Worm (Caenorhabditis elegans) whole organism, L2 larva: ENCODE results near the gene T08A11.1.
A peak's percentile ranks its signal among the peaks of the same experiment; 100 is the strongest.

ENCODE experiments used
- C34F6.9 ChIP-seq: fragments of 150-350 bp; optimal IDR thresholded peaks from 2 replicates; lab custom pipeline; 2014; ENCODE audit warnings: missing biosample characterization, missing genetic modification characterization
- F13H6.1 ChIP-seq: sonication (generic microtip); optimal IDR thresholded peaks from 2 replicates; lab custom pipeline; 2016; ENCODE audit warnings: missing genetic modification characterization, missing compliant biosample characterization
- R02D3.7 ChIP-seq: fragments of 150-350 bp; optimal IDR thresholded peaks from 2 replicates; lab custom pipeline; 2014; ENCODE audit warnings: missing biosample characterization, missing genetic modification characterization
- Y55F3AM.14 ChIP-seq: fragments of 200-800 bp; sonication (Bioruptor generic); optimal IDR thresholded peaks from 2 replicates; lab custom pipeline; 2018; ENCODE audit warnings: mild to moderate bottlenecking, missing genetic modification characterization, missing compliant biosample characterization
- ZK546.5 ChIP-seq: sonication (generic microtip); optimal IDR thresholded peaks from 2 replicates; lab custom pipeline; 2017; ENCODE audit warnings: missing biosample characterization, missing genetic modification characterization
- alr-1 ChIP-seq: fragments of 150-350 bp; optimal IDR thresholded peaks from 2 replicates; lab custom pipeline; 2014; ENCODE audit warnings: missing biosample characterization, missing genetic modification characterization
- aly-2 ChIP-seq: fragments of 150-350 bp; optimal IDR thresholded peaks from 2 replicates; lab custom pipeline; 2014; ENCODE audit warnings: missing biosample characterization, missing genetic modification characterization
- ama-1 ChIP-seq: fragments of 150-350 bp; optimal IDR thresholded peaks from 2 replicates; lab custom pipeline; 2018; ENCODE audit warnings: inconsistent platforms
- blmp-1 ChIP-seq: sonication (generic microtip); optimal IDR thresholded peaks from 2 replicates; lab custom pipeline; 2017; ENCODE audit warnings: missing genetic modification characterization, mild to moderate bottlenecking, missing compliant biosample characterization, antibody characterized with exemption, moderate library complexity; ENCODE audit not compliant: insufficient read depth
- ceh-16 ChIP-seq: fragments of 150-350 bp; optimal IDR thresholded peaks from 2 replicates; lab custom pipeline; 2014; ENCODE audit warnings: missing biosample characterization, missing genetic modification characterization
- ceh-82 ChIP-seq: fragments of 150-350 bp; optimal IDR thresholded peaks from 2 replicates; lab custom pipeline; 2014; ENCODE audit warnings: missing biosample characterization, missing genetic modification characterization
- crh-2 ChIP-seq: sonication (generic microtip); optimal IDR thresholded peaks from 2 replicates; lab custom pipeline; 2017; ENCODE audit warnings: missing biosample characterization, missing genetic modification characterization
- dmd-4 ChIP-seq: sonication (generic microtip); optimal IDR thresholded peaks from 2 replicates; lab custom pipeline; 2017; ENCODE audit warnings: missing biosample characterization, missing genetic modification characterization
- egl-27 ChIP-seq: sonication (generic microtip); optimal IDR thresholded peaks from 3 replicates; lab custom pipeline; 2017; ENCODE audit warnings: missing biosample characterization, missing genetic modification reagents, missing genetic modification characterization
- elt-1 ChIP-seq: fragments of 150-350 bp; optimal IDR thresholded peaks from 2 replicates; lab custom pipeline; 2014; ENCODE audit warnings: missing biosample characterization, missing genetic modification characterization
- elt-3 ChIP-seq: sonication (generic microtip); optimal IDR thresholded peaks from 2 replicates; lab custom pipeline; 2017; ENCODE audit warnings: missing biosample characterization, missing genetic modification characterization
- fos-1 ChIP-seq: fragments of 150-350 bp; optimal IDR thresholded peaks from 2 replicates; lab custom pipeline; 2014; ENCODE audit warnings: missing biosample characterization, missing genetic modification characterization
- gmeb-1 ChIP-seq: fragments of 150-350 bp; optimal IDR thresholded peaks from 2 replicates; lab custom pipeline; 2014; ENCODE audit warnings: missing biosample characterization, missing genetic modification characterization
- lin-13 ChIP-seq: fragments of 150-350 bp; optimal IDR thresholded peaks from 2 replicates; lab custom pipeline; 2014; ENCODE audit warnings: missing biosample characterization, missing genetic modification reagents, missing genetic modification characterization
- lin-39 ChIP-seq: fragments of 150-350 bp; optimal IDR thresholded peaks from 2 replicates; lab custom pipeline; 2014; ENCODE audit warnings: missing biosample characterization, missing genetic modification reagents, missing genetic modification characterization
- lsy-2 ChIP-seq, 2 experiments: fragments of 150-350 bp in 1 of 2; sonication (generic microtip) in 1 of 2; optimal IDR thresholded peaks; 2 replicates each; lab custom pipeline; 2014 to 2017; ENCODE audit warnings: missing biosample characterization in 2 of 2, missing genetic modification characterization in 2 of 2
- mab-5 ChIP-seq: fragments of 150-350 bp; optimal IDR thresholded peaks from 2 replicates; lab custom pipeline; 2014; ENCODE audit warnings: missing biosample characterization, missing genetic modification characterization
- mbf-1 ChIP-seq: sonication (generic microtip); optimal IDR thresholded peaks from 2 replicates; lab custom pipeline; 2017; ENCODE audit warnings: missing biosample characterization, missing genetic modification characterization
- mdl-1 ChIP-seq, 2 experiments: fragments of 150-350 bp in 1 of 2; sonication (generic microtip) in 1 of 2; optimal IDR thresholded peaks; 2 replicates each; lab custom pipeline; 2017; ENCODE audit warnings: missing biosample characterization in 2 of 2, missing genetic modification characterization in 2 of 2
- nhr-10 ChIP-seq: sonication (generic microtip); optimal IDR thresholded peaks from 2 replicates; lab custom pipeline; 2017; ENCODE audit warnings: missing biosample characterization, missing genetic modification characterization
- nhr-11 ChIP-seq: fragments of 150-350 bp; optimal IDR thresholded peaks from 2 replicates; lab custom pipeline; 2014; ENCODE audit warnings: missing biosample characterization, missing genetic modification characterization
- nhr-12 ChIP-seq: fragments of 150-350 bp; optimal IDR thresholded peaks from 2 replicates; lab custom pipeline; 2014; ENCODE audit warnings: missing biosample characterization, missing genetic modification characterization
- nhr-129 ChIP-seq: fragments of 150-350 bp; optimal IDR thresholded peaks from 2 replicates; lab custom pipeline; 2014; ENCODE audit warnings: missing biosample characterization, missing genetic modification characterization
- nhr-21 ChIP-seq: fragments of 150-350 bp; optimal IDR thresholded peaks from 2 replicates; lab custom pipeline; 2014; ENCODE audit warnings: missing biosample characterization, missing genetic modification characterization
- nhr-23 ChIP-seq: fragments of 150-350 bp; optimal IDR thresholded peaks from 2 replicates; lab custom pipeline; 2014; ENCODE audit warnings: missing biosample characterization, missing genetic modification reagents, missing genetic modification characterization
- nhr-237 ChIP-seq: fragments of 150-350 bp; optimal IDR thresholded peaks from 2 replicates; lab custom pipeline; 2014; ENCODE audit warnings: missing biosample characterization, missing genetic modification characterization
- nhr-25 ChIP-seq: fragments of 150-350 bp; sonication (generic microtip); optimal IDR thresholded peaks from 3 replicates; lab custom pipeline; 2014; ENCODE audit warnings: missing biosample characterization, missing genetic modification characterization
- nhr-6 ChIP-seq: fragments of 150-350 bp; optimal IDR thresholded peaks from 2 replicates; lab custom pipeline; 2014; ENCODE audit warnings: missing biosample characterization, missing genetic modification characterization
- nhr-77 ChIP-seq: fragments of 150-350 bp; optimal IDR thresholded peaks from 2 replicates; lab custom pipeline; 2014; ENCODE audit warnings: missing biosample characterization, missing genetic modification characterization
- peb-1 ChIP-seq: fragments of 150-350 bp; optimal IDR thresholded peaks from 2 replicates; lab custom pipeline; 2014; ENCODE audit warnings: missing biosample characterization, missing genetic modification characterization
- sem-4 ChIP-seq: fragments of 150-350 bp; optimal IDR thresholded peaks from 2 replicates; lab custom pipeline; 2014; ENCODE audit warnings: missing biosample characterization, missing genetic modification reagents, missing genetic modification characterization
- skn-1 ChIP-seq: sonication (generic microtip); optimal IDR thresholded peaks from 2 replicates; lab custom pipeline; 2017; ENCODE audit warnings: missing biosample characterization, missing genetic modification characterization
- sma-3 ChIP-seq: sonication (generic microtip); optimal IDR thresholded peaks from 2 replicates; lab custom pipeline; 2016; ENCODE audit warnings: missing genetic modification reagents, missing genetic modification characterization, missing compliant biosample characterization
- sma-9 ChIP-seq, 2 experiments: fragments of 150-350 bp in 1 of 2; sonication (generic microtip) in 1 of 2; optimal IDR thresholded peaks; 2 replicates each; lab custom pipeline; 2014 to 2016; ENCODE audit warnings: missing genetic modification characterization in 2 of 2, mild to moderate bottlenecking in 1 of 2, missing biosample characterization in 1 of 2, missing compliant biosample characterization in 1 of 2, missing genetic modification reagents in 1 of 2, moderate library complexity in 1 of 2
- snpc-4 ChIP-seq: fragments of 150-350 bp; optimal IDR thresholded peaks from 2 replicates; lab custom pipeline; 2014; ENCODE audit warnings: missing biosample characterization, missing genetic modification characterization
- unc-39 ChIP-seq: fragments of 150-350 bp; optimal IDR thresholded peaks from 2 replicates; lab custom pipeline; 2014; ENCODE audit warnings: missing biosample characterization, missing genetic modification characterization
- unc-55 ChIP-seq: fragments of 150-350 bp; sonication (generic microtip); optimal IDR thresholded peaks from 3 replicates; lab custom pipeline; 2014; ENCODE audit warnings: missing biosample characterization, missing genetic modification reagents, missing genetic modification characterization
- unc-62 ChIP-seq: fragments of 150-350 bp; optimal IDR thresholded peaks from 2 replicates; lab custom pipeline; 2014; ENCODE audit warnings: missing biosample characterization, missing genetic modification reagents, missing genetic modification characterization
- zag-1 ChIP-seq: fragments of 150-350 bp; optimal IDR thresholded peaks from 2 replicates; lab custom pipeline; 2014; ENCODE audit warnings: missing biosample characterization, missing genetic modification characterization
- ztf-1 ChIP-seq: fragments of 200-800 bp; sonication (Bioruptor generic); conservative IDR thresholded peaks from 2 replicates; pipeline ENCODE4 v1.3.6; 2022; ENCODE audit warnings: missing genetic modification characterization, missing compliant biosample characterization
- ztf-11 ChIP-seq: sonication (generic microtip); optimal IDR thresholded peaks from 2 replicates; lab custom pipeline; 2017; ENCODE audit warnings: missing biosample characterization, missing genetic modification characterization
- ztf-4 ChIP-seq: fragments of 150-350 bp; optimal IDR thresholded peaks from 2 replicates; lab custom pipeline; 2014; ENCODE audit warnings: missing biosample characterization, missing genetic modification characterization

Gene T08A11.1

DNA sequence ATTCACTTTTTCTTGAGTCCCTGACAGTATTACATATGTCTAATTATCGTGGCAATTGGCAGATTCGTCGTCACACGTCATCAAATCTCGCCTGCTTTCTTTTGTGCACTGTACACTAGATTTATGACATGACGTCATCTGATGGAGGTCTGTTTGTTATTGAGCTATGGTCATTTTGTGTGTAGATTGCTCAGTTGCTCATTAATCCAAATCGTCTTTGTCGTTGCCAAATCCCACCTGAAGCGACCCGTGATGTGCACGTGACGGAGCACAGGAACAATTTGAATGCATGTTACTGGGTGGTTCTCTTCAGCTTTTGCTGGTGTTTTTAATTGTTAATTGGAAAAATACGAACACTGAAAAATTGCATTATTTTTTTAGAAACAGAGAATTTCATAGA, 9.9 kb upstream of the T08A11.1 start:
- no peak for TF ChIP-seq crh-2 (tag; lab: Kevin White, UChicago)
- TF ChIP-seq blmp-1 (tag; lab: Kevin White, UChicago) = no peak
- TF ChIP-seq nhr-23 (tag; lab: Kevin White, UChicago) = no peak
- TF ChIP-seq R02D3.7 (tag; lab: Kevin White, UChicago) = no peak
- TF ChIP-seq nhr-77 = no peak
- TF ChIP-seq mdl-1 (tag; optimal IDR thresholded peaks at IDR 0.05; lab: Kevin White, UChicago) = no peak
- no peak for TF ChIP-seq nhr-12 (tag; lab: Kevin White, UChicago)
- TF ChIP-seq ceh-16 (tag; lab: Kevin White, UChicago) = no peak
- TF ChIP-seq fos-1 (tag; lab: Kevin White, UChicago) = no peak
- TF ChIP-seq nhr-11 (tag; lab: Kevin White, UChicago) = no peak
- TF ChIP-seq C34F6.9 (tag; lab: Kevin White, UChicago) = no peak
- no peak for TF ChIP-seq zag-1 (tag; lab: Kevin White, UChicago)
- TF ChIP-seq mbf-1 (tag; lab: Kevin White, UChicago) = no peak
- no peak for TF ChIP-seq aly-2 (tag; lab: Kevin White, UChicago)

DNA sequence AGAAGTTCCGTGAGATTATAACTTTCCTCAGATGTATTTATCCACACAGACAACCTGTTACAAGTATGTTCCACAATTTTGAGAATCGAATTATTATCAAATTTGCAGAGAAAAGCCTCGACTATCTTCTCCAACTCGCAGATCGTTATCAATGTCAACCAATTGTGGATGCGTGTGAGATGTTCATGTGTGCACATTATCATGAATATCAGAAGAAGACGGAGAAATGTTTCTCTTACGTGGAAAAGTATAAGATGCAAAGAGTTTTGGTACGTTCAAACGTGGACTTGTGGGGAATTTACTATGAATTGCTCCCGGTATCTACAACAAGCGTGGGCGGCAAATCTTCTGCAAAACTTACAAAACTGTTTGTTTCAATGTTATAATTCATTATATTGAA, 8.1 kb upstream of the T08A11.1 start:
- TF ChIP-seq F13H6.1 (tag; lab: Kevin White, UChicago) (no peak), unc-39 (tag; lab: Kevin White, UChicago) (no peak), lsy-2 (tag; optimal IDR thresholded peaks at IDR 0.05; lab: Kevin White, UChicago) (no peak)

- TF ChIP-seq nhr-23 (tag; lab: Kevin White, UChicago) = no peak
- peak; percentile 83 for TF ChIP-seq sma-9 (GFP tag; optimal IDR thresholded peaks at IDR 0.05; lab: Kevin White, UChicago)
- no peak for TF ChIP-seq sma-9 (tag; optimal IDR thresholded peaks at IDR 0.05; lab: Kevin White, UChicago)
- no peak for TF ChIP-seq skn-1 (tag; lab: Kevin White, UChicago)
- no peak for TF ChIP-seq unc-62 (GFP tag; lab: Kevin White, UChicago)
- TF ChIP-seq nhr-6 (tag; lab: Kevin White, UChicago) = no peak
- TF ChIP-seq lin-13 (GFP tag; lab: Kevin White, UChicago) = peak; percentile 42
- no peak for TF ChIP-seq ztf-1
- no peak for TF ChIP-seq nhr-10 (tag; lab: Kevin White, UChicago)
- no peak for TF ChIP-seq ceh-16 (tag; lab: Kevin White, UChicago)
- TF ChIP-seq ZK546.5 = no peak
- no peak for TF ChIP-seq alr-1
- TF ChIP-seq nhr-25 = peak; percentile 75
- TF ChIP-seq nhr-21 (tag; lab: Kevin White, UChicago) = peak; percentile 49
- peak; percentile 77 to 89 for TF ChIP-seq lsy-2 (tag; optimal IDR thresholded peaks at IDR 0.05; lab: Kevin White, UChicago)
- TF ChIP-seq ama-1 (lab: Kevin White, UChicago) = peak; percentile 32
- TF ChIP-seq sma-3 (GFP tag; lab: Kevin White, UChicago) = peak; percentile 66
- peak; percentile 48 for TF ChIP-seq fos-1 (tag; lab: Kevin White, UChicago)
- TF ChIP-seq unc-55 (GFP tag; lab: Kevin White, UChicago) = peak; percentile 82
- no peak for TF ChIP-seq nhr-11 (tag; lab: Kevin White, UChicago)
- no peak for TF ChIP-seq ceh-82 (tag; lab: Kevin White, UChicago)
- TF ChIP-seq zag-1 (tag; lab: Kevin White, UChicago) = no peak
- TF ChIP-seq gmeb-1 = peak; percentile 84
- TF ChIP-seq ztf-11 = no peak
- TF ChIP-seq mbf-1 (tag; lab: Kevin White, UChicago) = no peak
- no peak for TF ChIP-seq nhr-77
- TF ChIP-seq aly-2 (tag; lab: Kevin White, UChicago) = no peak
- TF ChIP-seq unc-39 (tag; lab: Kevin White, UChicago) = no peak
- TF ChIP-seq elt-1 (tag; lab: Kevin White, UChicago) = no peak
- TF ChIP-seq sem-4 (tag; lab: Kevin White, UChicago) = peak; percentile 25
- no peak for TF ChIP-seq R02D3.7 (tag; lab: Kevin White, UChicago)
- TF ChIP-seq nhr-12 (tag; lab: Kevin White, UChicago) = no peak
- TF ChIP-seq nhr-237 (tag; lab: Kevin White, UChicago) = no peak
- no peak for TF ChIP-seq peb-1
- no peak for TF ChIP-seq dmd-4 (tag; lab: Kevin White, UChicago)
- no peak for TF ChIP-seq egl-27 (tag; lab: Kevin White, UChicago)
- TF ChIP-seq blmp-1 (tag; lab: Kevin White, UChicago) = no peak
- TF ChIP-seq C34F6.9 (tag; lab: Kevin White, UChicago) = peak; percentile 78
- TF ChIP-seq ztf-4 (tag; lab: Kevin White, UChicago) = no peak
- no peak for TF ChIP-seq Y55F3AM.14
- peak; percentile 69 for TF ChIP-seq F13H6.1 (tag; lab: Kevin White, UChicago)
- TF ChIP-seq snpc-4 (tag; lab: Kevin White, UChicago) = no peak
- TF ChIP-seq nhr-129 = peak; percentile 42
- peak; percentile 34 for TF ChIP-seq mab-5 (tag; lab: Kevin White, UChicago)
- no peak for TF ChIP-seq elt-3 (tag; lab: Kevin White, UChicago)
- no peak for TF ChIP-seq lin-39
These were observed 6.4 kb upstream of the T08A11.1 start, which contains the start of the genes sftb-1 and R10E4.1 for ce11 chrIII:4269220-4269935. TSS of gene sftb-1 (minus strand) at chrIII:4269270. TSS of gene R10E4.1 (plus strand) at chrIII:4269743.
